Worm (Caenorhabditis elegans) whole organism, L4 larva: ENCODE measurements around the gene kcnl-4.

ENCODE experiments used
- D1046.2 ChIP-seq: fragments of 200-800 bp; sonication (Bioruptor generic); IDR thresholded peaks from 2 replicates; pipeline ENCODE4 v1.3.6; 2022; ENCODE audit warnings: missing genetic modification characterization, missing compliant biosample characterization
- F37D6.2 ChIP-seq: sonication (generic microtip); optimal IDR thresholded peaks from 2 replicates; lab custom pipeline; 2016; ENCODE audit warnings: mild to moderate bottlenecking, missing genetic modification characterization, missing compliant biosample characterization
- F44E2.7 ChIP-seq: fragments of 200-800 bp; sonication (Bioruptor generic); IDR thresholded peaks from 2 replicates; pipeline ENCODE4 v2.1.2; 2022; ENCODE audit warnings: missing genetic modification characterization, missing compliant biosample characterization
- T20F7.1 ChIP-seq: fragments of 200-800 bp; sonication (Bioruptor generic); optimal IDR thresholded peaks from 2 replicates; lab custom pipeline; 2018; ENCODE audit warnings: mild to moderate bottlenecking, missing genetic modification characterization, missing compliant biosample characterization
- Y105C5A.15 ChIP-seq: fragments of 200-800 bp; sonication (Bioruptor generic); IDR thresholded peaks from 2 replicates; pipeline ENCODE4 v1.3.6; 2022; ENCODE audit warnings: missing genetic modification characterization, missing compliant biosample characterization
- aha-1 ChIP-seq: fragments of 150-350 bp; peaks from one replicate; lab custom pipeline; 2014; ENCODE audit warnings: missing biosample characterization, missing genetic modification characterization
- ceh-32 ChIP-seq: sonication (generic microtip); optimal IDR thresholded peaks from 2 replicates; lab custom pipeline; 2016; ENCODE audit warnings: mild to moderate bottlenecking, missing genetic modification characterization, missing compliant biosample characterization; ENCODE audit not compliant: poor library complexity
- ces-1 ChIP-seq: fragments of 150-350 bp; sonication (generic microtip); optimal IDR thresholded peaks from 4 replicates; lab custom pipeline; 2014; ENCODE audit warnings: missing biosample characterization, missing genetic modification reagents, missing genetic modification characterization
- cey-2 ChIP-seq: sonication (generic microtip); optimal IDR thresholded peaks from 3 replicates; lab custom pipeline; 2017; ENCODE audit warnings: missing genetic modification characterization, mild to moderate bottlenecking, missing compliant biosample characterization, antibody characterized with exemption, borderline replicate concordance; ENCODE audit not compliant: insufficient read depth
- dmd-6 ChIP-seq: fragments of 200-800 bp; sonication (Bioruptor generic); IDR thresholded peaks from 2 replicates; pipeline ENCODE4 v1.3.6; 2022; ENCODE audit warnings: missing genetic modification reagents, missing genetic modification characterization, missing compliant biosample characterization
- dmd-8 ChIP-seq: fragments of 200-800 bp; sonication (Bioruptor generic); IDR thresholded peaks from 2 replicates; pipeline ENCODE4 v1.3.6; 2022; ENCODE audit warnings: missing genetic modification characterization, missing compliant biosample characterization
- dpl-1 ChIP-seq: fragments of 150-350 bp; optimal IDR thresholded peaks from 2 replicates; lab custom pipeline; 2014; ENCODE audit warnings: missing biosample characterization, missing genetic modification reagents, missing genetic modification characterization
- fkh-10 ChIP-seq: fragments of 150-350 bp; optimal IDR thresholded peaks from 2 replicates; lab custom pipeline; 2014; ENCODE audit warnings: missing biosample characterization, missing genetic modification reagents, missing genetic modification characterization
- fos-1 ChIP-seq: fragments of 150-350 bp; optimal IDR thresholded peaks from 2 replicates; lab custom pipeline; 2014; ENCODE audit warnings: missing biosample characterization, missing genetic modification characterization
- hlh-30 ChIP-seq: sonication (generic microtip); optimal IDR thresholded peaks from 2 replicates; lab custom pipeline; 2017; ENCODE audit warnings: antibody characterized with exemption, mild to moderate bottlenecking, missing genetic modification characterization, missing compliant biosample characterization; ENCODE audit not compliant: insufficient read depth
- lin-1 ChIP-seq: fragments of 200-800 bp; sonication (Bioruptor generic); IDR thresholded peaks from 2 replicates; pipeline ENCODE4 v1.3.6; 2022; ENCODE audit warnings: missing genetic modification reagents, missing genetic modification characterization, missing compliant biosample characterization
- lin-13 ChIP-seq: fragments of 150-350 bp; optimal IDR thresholded peaks from 2 replicates; lab custom pipeline; 2014; ENCODE audit warnings: missing biosample characterization, missing genetic modification reagents, missing genetic modification characterization
- lin-38 ChIP-seq: fragments of 200-800 bp; sonication (Bioruptor generic); IDR thresholded peaks from 2 replicates; pipeline ENCODE4 v1.3.6; 2022; ENCODE audit warnings: missing genetic modification reagents, missing genetic modification characterization, missing compliant biosample characterization
- madf-5 ChIP-seq, 2 experiments: fragments of 200-800 bp; sonication (Bioruptor generic); IDR thresholded peaks; 2 replicates each; pipeline ENCODE4 v1.3.6; 2022; ENCODE audit warnings: missing compliant biosample characterization in 2 of 2, missing genetic modification characterization in 2 of 2
- madf-9 ChIP-seq: fragments of 200-800 bp; sonication (Bioruptor generic); conservative IDR thresholded peaks from 2 replicates; pipeline ENCODE4 v1.3.6; 2022; ENCODE audit warnings: missing genetic modification reagents, missing genetic modification characterization, missing compliant biosample characterization
- mdl-1 ChIP-seq, 2 experiments: fragments of 150-350 bp in 1 of 2; sonication (generic microtip) in 1 of 2; optimal IDR thresholded peaks; 2 replicates each; lab custom pipeline; 2014 to 2017; ENCODE audit warnings: missing biosample characterization in 2 of 2, missing genetic modification characterization in 2 of 2
- mdt-29 ChIP-seq: fragments of 200-800 bp; sonication (Bioruptor generic); IDR thresholded peaks from 2 replicates; pipeline ENCODE4 v1.3.6; 2022; ENCODE audit warnings: missing genetic modification reagents, missing genetic modification characterization, missing compliant biosample characterization
- mxl-3 ChIP-seq: fragments of 200-800 bp; sonication (Bioruptor generic); optimal IDR thresholded peaks from 2 replicates; lab custom pipeline; 2018; ENCODE audit warnings: mild to moderate bottlenecking, missing genetic modification characterization, missing compliant biosample characterization
- nhr-111 ChIP-seq: fragments of 200-800 bp; sonication (Bioruptor generic); optimal IDR thresholded peaks from 2 replicates; lab custom pipeline; 2018; ENCODE audit warnings: mild to moderate bottlenecking, missing genetic modification characterization, missing compliant biosample characterization
- nhr-25 ChIP-seq: sonication (generic microtip); optimal IDR thresholded peaks from 2 replicates; lab custom pipeline; 2017; ENCODE audit warnings: missing genetic modification characterization, mild to moderate bottlenecking, missing compliant biosample characterization, antibody characterized with exemption, moderate library complexity, borderline replicate concordance; ENCODE audit not compliant: insufficient read depth
- nhr-28 ChIP-seq: fragments of 150-350 bp; optimal IDR thresholded peaks from 2 replicates; lab custom pipeline; 2014; ENCODE audit warnings: missing biosample characterization, missing genetic modification characterization
- nhr-48 ChIP-seq: sonication (generic microtip); optimal IDR thresholded peaks from 2 replicates; lab custom pipeline; 2016; ENCODE audit warnings: mild to moderate bottlenecking, missing genetic modification characterization, missing compliant biosample characterization
- php-3 ChIP-seq: fragments of 200-800 bp; sonication (Bioruptor generic); IDR thresholded peaks from 2 replicates; pipeline ENCODE4 v1.3.6; 2022; ENCODE audit warnings: missing genetic modification reagents, missing genetic modification characterization, missing compliant biosample characterization
- skn-1 ChIP-seq: fragments of 150-350 bp; optimal IDR thresholded peaks from 2 replicates; lab custom pipeline; 2014; ENCODE audit warnings: missing biosample characterization, missing genetic modification characterization
- spr-3 ChIP-seq: fragments of 200-800 bp; sonication (Bioruptor generic); optimal IDR thresholded peaks from 2 replicates; lab custom pipeline; 2018; ENCODE audit warnings: mild to moderate bottlenecking, missing genetic modification characterization, missing compliant biosample characterization
- tag-97 ChIP-seq: fragments of 200-800 bp; sonication (Bioruptor generic); IDR thresholded peaks from 2 replicates; pipeline ENCODE4 v1.3.6; 2022; ENCODE audit warnings: missing genetic modification characterization, missing compliant biosample characterization
- unc-62 ChIP-seq, 3 experiments: fragments of 150-350 bp in 1 of 3; sonication (generic microtip); optimal IDR thresholded peaks in 2 of 3; peaks in 1 of 3; 1 replicate in 1 of 3; 2 replicates in 2 of 3; lab custom pipeline; 2014 to 2017; ENCODE audit warnings: missing biosample characterization in 3 of 3, missing genetic modification characterization in 3 of 3, missing genetic modification reagents in 3 of 3, missing genotype in 1 of 3
- vab-7 ChIP-seq: fragments of 200-800 bp; sonication (Bioruptor generic); IDR thresholded peaks from 2 replicates; pipeline ENCODE4 v1.3.6; 2022; ENCODE audit warnings: missing genetic modification reagents, missing genetic modification characterization, missing compliant biosample characterization
- zfp-3 ChIP-seq: fragments of 200-800 bp; sonication (Bioruptor generic); conservative IDR thresholded peaks from 2 replicates; pipeline ENCODE4 v1.3.6; 2022; ENCODE audit warnings: missing genetic modification reagents, missing genetic modification characterization, missing compliant biosample characterization

The kcnl-4 gene

DNA sequence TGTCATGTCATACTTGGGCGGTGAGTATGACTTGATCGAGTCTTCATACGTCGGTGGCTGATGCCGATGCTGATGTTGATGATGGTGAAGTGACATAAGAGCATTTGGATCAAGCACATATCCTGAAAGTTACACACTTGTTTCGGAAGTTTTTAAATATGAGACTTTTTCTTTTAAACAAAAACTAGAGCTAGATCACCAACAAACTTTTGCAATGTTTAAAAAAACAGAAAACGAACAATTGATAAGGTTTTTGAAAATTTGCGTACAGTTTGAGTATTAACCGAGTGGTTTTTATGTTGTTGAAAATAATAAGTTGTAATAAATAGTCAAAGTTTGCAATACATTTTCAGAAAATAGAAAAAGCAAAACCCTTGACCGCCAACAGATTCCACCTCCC is 46.3 kb upstream of the kcnl-4 start, which contains the start of gene R02D5.4 (continued):
- TF ChIP-seq mxl-3 (GFP tag; lab: Kevin White, UChicago) = no peak
- no peak for TF ChIP-seq F37D6.2

DNA sequence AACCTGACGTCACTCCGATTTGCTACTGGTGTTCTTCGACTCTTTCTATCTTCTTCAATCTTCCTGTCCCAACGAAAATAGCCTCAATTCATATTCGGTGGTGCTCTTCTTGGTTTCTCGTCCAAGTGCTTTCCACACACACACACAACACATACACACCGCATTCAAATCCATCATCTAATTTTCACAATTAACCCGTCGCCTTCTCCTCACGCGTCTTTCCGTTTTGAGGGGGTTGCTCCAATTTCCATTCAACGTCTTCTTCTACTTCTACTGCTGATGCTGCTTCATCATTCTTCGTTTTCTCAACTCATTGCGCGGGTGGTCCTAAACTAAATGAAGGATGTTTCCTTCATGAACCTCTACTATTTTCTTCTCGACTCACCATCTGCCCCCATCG is 39.8 kb upstream of the kcnl-4 start:
- TF ChIP-seq zfp-3 (GFP tag; lab: Robert Waterston, UW) (no peak), fos-1 (tag; lab: Kevin White, UChicago) (no peak), madf-9 (GFP tag; lab: Robert Waterston, UW) (no peak), ces-1 (no peak), mdt-29 (GFP tag; lab: Robert Waterston, UW) (no peak), php-3 (GFP tag; lab: Robert Waterston, UW) (no peak), tag-97 (GFP tag; lab: Robert Waterston, UW) (no peak), spr-3 (GFP tag; lab: Kevin White, UChicago) (no peak), nhr-28 (tag; lab: Kevin White, UChicago) (no peak), nhr-48 (tag; lab: Kevin White, UChicago) (no peak), ceh-32 (tag; lab: Kevin White, UChicago) (no peak), vab-7 (GFP tag; lab: Robert Waterston, UW) (no peak), skn-1 (tag; lab: Kevin White, UChicago) (no peak), nhr-111 (GFP tag; lab: Kevin White, UChicago) (no peak), lin-1 (no peak), lin-13 (GFP tag; lab: Kevin White, UChicago) (no peak), cey-2 (tag; lab: Kevin White, UChicago) (no peak), dmd-6 (no peak), dmd-8 (GFP tag; lab: Robert Waterston, UW) (no peak), dpl-1 (GFP tag; lab: Kevin White, UChicago) (no peak)
- TF ChIP-seq, all 104 proteins: peak for 0

DNA sequence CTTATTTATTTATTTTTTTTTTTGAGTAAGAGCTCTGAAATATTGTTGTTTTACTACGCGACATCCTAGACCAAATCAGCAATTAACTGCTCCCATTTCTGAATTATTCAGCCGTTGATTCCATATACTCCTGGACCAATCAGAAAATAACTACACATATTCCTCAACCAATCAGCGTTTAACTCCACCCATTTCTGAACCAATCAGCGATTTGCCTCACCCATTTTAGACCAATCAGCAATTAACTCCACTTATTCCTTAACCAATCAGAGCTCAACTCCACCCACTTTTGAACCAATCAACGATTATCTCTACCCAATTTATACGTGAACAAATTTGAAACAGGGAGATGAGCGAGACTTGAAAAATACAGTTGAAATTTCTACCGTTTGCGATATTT is 37.2 kb upstream of the kcnl-4 start:
- TF ChIP-seq aha-1 (tag; lab: Kevin White, UChicago) (peak; percentile 11), unc-62 (GFP tag; optimal IDR thresholded peaks at IDR 0.05 in 1 of 2; lab: Kevin White, UChicago) (peak in 1 of 2 experiments; percentile 40), unc-62 (tag; optimal IDR thresholded peaks at IDR 0.05; lab: Kevin White, UChicago) (no peak), mdl-1 (tag; optimal IDR thresholded peaks at IDR 0.05; lab: Kevin White, UChicago) (no peak), lin-38 (GFP tag; lab: Robert Waterston, UW) (no peak)

DNA sequence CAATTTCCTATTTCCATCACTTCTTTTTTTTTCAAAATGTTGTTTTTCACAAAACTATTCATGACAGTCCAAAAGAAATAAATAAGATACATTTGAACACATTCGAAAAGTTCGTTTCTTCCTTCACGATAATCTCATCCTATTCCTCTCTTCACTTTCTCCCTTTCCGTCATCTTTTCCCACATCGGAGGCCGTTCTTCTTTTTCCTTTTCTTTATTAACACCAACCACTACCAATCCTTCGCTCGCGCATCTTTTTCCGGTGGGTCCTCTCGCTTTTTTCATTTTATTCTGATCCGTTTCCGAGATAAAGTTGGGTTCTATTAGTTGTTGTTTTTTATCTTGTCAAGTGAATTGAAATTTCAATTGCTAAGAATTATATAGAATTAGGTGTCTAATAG is 35.4 kb upstream of the kcnl-4 start:
- TF ChIP-seq hlh-30 (tag; lab: Kevin White, UChicago) = no peak
- no peak for TF ChIP-seq Y105C5A.15 (GFP tag; lab: Robert Waterston, UW)
- no peak for TF ChIP-seq madf-5 (GFP tag; IDR thresholded peaks at IDR 0.05; lab: Robert Waterston, UW)
- no peak for TF ChIP-seq nhr-25 (tag; lab: Kevin White, UChicago)
- TF ChIP-seq F44E2.7 (GFP tag; lab: Robert Waterston, UW) = no peak
- no peak for TF ChIP-seq T20F7.1 (GFP tag; lab: Kevin White, UChicago)
- no peak for TF ChIP-seq fkh-10 (GFP tag; lab: Kevin White, UChicago)
- TF ChIP-seq D1046.2 (GFP tag; lab: Robert Waterston, UW) = no peak
- TF ChIP-seq, all 104 proteins: peak for 0
